Worm (Caenorhabditis elegans) whole organism, L3 larva: ENCODE data around the gene inx-1.

ENCODE experiments used
- R02D3.7 ChIP-seq: fragments of 150-350 bp; optimal IDR thresholded peaks from 2 replicates; lab custom pipeline; 2014; ENCODE audit warnings: missing biosample characterization, missing genetic modification characterization
- aly-2 ChIP-seq: fragments of 150-350 bp; optimal IDR thresholded peaks from 2 replicates; lab custom pipeline; 2014; ENCODE audit warnings: missing biosample characterization, missing genetic modification characterization
- ceh-16 ChIP-seq: sonication (generic microtip); optimal IDR thresholded peaks from 2 replicates; lab custom pipeline; 2017; ENCODE audit warnings: missing biosample characterization, missing genetic modification characterization
- ceh-28 ChIP-seq: fragments of 150-350 bp; optimal IDR thresholded peaks from 2 replicates; lab custom pipeline; 2014; ENCODE audit warnings: missing biosample characterization, missing genetic modification reagents, missing genetic modification characterization
- ceh-82 ChIP-seq: fragments of 150-350 bp; optimal IDR thresholded peaks from 2 replicates; lab custom pipeline; 2014; ENCODE audit warnings: missing biosample characterization, missing genetic modification characterization
- ceh-9 ChIP-seq: sonication (generic microtip); optimal IDR thresholded peaks from 2 replicates; lab custom pipeline; 2018; ENCODE audit warnings: missing biosample characterization, missing genetic modification characterization
- daf-12 ChIP-seq: fragments of 150-350 bp; optimal IDR thresholded peaks from 2 replicates; lab custom pipeline; 2014; ENCODE audit warnings: missing biosample characterization, missing genetic modification reagents, missing genetic modification characterization
- egl-5 ChIP-seq: fragments of 150-350 bp; optimal IDR thresholded peaks from 2 replicates; lab custom pipeline; 2017; ENCODE audit warnings: missing biosample characterization, missing genetic modification reagents, missing genetic modification characterization, inconsistent platforms
- elt-2 ChIP-seq: sonication (generic microtip); optimal IDR thresholded peaks from 2 replicates; lab custom pipeline; 2016; ENCODE audit warnings: missing genetic modification reagents, mild to moderate bottlenecking, missing genetic modification characterization, missing compliant biosample characterization
- eor-1 ChIP-seq, 2 experiments: fragments of 150-350 bp; optimal IDR thresholded peaks; 2 replicates each; lab custom pipeline; 2014 to 2018; ENCODE audit warnings: missing biosample characterization in 2 of 2, missing genetic modification characterization in 2 of 2
- fkh-10 ChIP-seq: sonication (generic microtip); optimal IDR thresholded peaks from 2 replicates; lab custom pipeline; 2017; ENCODE audit warnings: missing biosample characterization, missing genetic modification reagents, missing genetic modification characterization
- fkh-2 ChIP-seq: fragments of 150-350 bp; optimal IDR thresholded peaks from 2 replicates; lab custom pipeline; 2014; ENCODE audit warnings: missing biosample characterization, missing genetic modification reagents, missing genetic modification characterization
- fos-1 ChIP-seq: fragments of 150-350 bp; optimal IDR thresholded peaks from 2 replicates; lab custom pipeline; 2014; ENCODE audit warnings: missing biosample characterization, missing genetic modification characterization
- hmg-11 ChIP-seq: sonication (generic microtip); optimal IDR thresholded peaks from 2 replicates; lab custom pipeline; 2016; ENCODE audit warnings: missing genetic modification characterization, missing compliant biosample characterization
- lin-15B ChIP-seq: fragments of 150-350 bp; optimal IDR thresholded peaks from 2 replicates; lab custom pipeline; 2014; ENCODE audit warnings: missing biosample characterization, missing genetic modification characterization
- lin-39 ChIP-seq: fragments of 150-350 bp; optimal IDR thresholded peaks from 2 replicates; lab custom pipeline; 2018; ENCODE audit warnings: missing biosample characterization, missing genetic modification reagents, missing genetic modification characterization
- lsy-12 ChIP-seq: sonication (generic microtip); optimal IDR thresholded peaks from 2 replicates; lab custom pipeline; 2016; ENCODE audit warnings: mild to moderate bottlenecking, missing genetic modification characterization, missing compliant biosample characterization
- mdl-1 ChIP-seq: fragments of 150-350 bp; optimal IDR thresholded peaks from 2 replicates; lab custom pipeline; 2014; ENCODE audit warnings: missing biosample characterization, missing genetic modification characterization
- mml-1 ChIP-seq: fragments of 150-350 bp; sonication (generic microtip); optimal IDR thresholded peaks from 3 replicates; lab custom pipeline; 2014; ENCODE audit warnings: missing biosample characterization, missing genetic modification characterization
- nfya-1 ChIP-seq: sonication (generic microtip); optimal IDR thresholded peaks from 2 replicates; lab custom pipeline; 2017; ENCODE audit warnings: missing genetic modification characterization, mild to moderate bottlenecking, missing compliant biosample characterization, antibody characterized with exemption, moderate library complexity; ENCODE audit not compliant: insufficient read depth
- nhr-11 ChIP-seq: fragments of 150-350 bp; optimal IDR thresholded peaks from 2 replicates; lab custom pipeline; 2014; ENCODE audit warnings: missing biosample characterization, missing genetic modification characterization
- nhr-12 ChIP-seq: fragments of 150-350 bp; optimal IDR thresholded peaks from 2 replicates; lab custom pipeline; 2014; ENCODE audit warnings: missing biosample characterization, missing genetic modification characterization
- nhr-23 ChIP-seq: fragments of 150-350 bp; optimal IDR thresholded peaks from 2 replicates; lab custom pipeline; 2014; ENCODE audit warnings: missing biosample characterization, missing genetic modification reagents, missing genetic modification characterization
- nhr-237 ChIP-seq: fragments of 150-350 bp; optimal IDR thresholded peaks from 2 replicates; lab custom pipeline; 2014; ENCODE audit warnings: missing biosample characterization, missing genetic modification characterization
- nhr-25 ChIP-seq: sonication (generic microtip); optimal IDR thresholded peaks from 2 replicates; lab custom pipeline; 2017; ENCODE audit warnings: missing biosample characterization, missing genetic modification characterization
- nhr-28 ChIP-seq: fragments of 150-350 bp; optimal IDR thresholded peaks from 2 replicates; lab custom pipeline; 2014; ENCODE audit warnings: missing biosample characterization, missing genetic modification characterization
- nhr-43 ChIP-seq: sonication (generic microtip); optimal IDR thresholded peaks from 2 replicates; lab custom pipeline; 2016; ENCODE audit warnings: mild to moderate bottlenecking, missing genetic modification characterization, missing compliant biosample characterization; ENCODE audit not compliant: poor library complexity, severe bottlenecking
- nhr-67 ChIP-seq: fragments of 150-350 bp; optimal IDR thresholded peaks from 2 replicates; lab custom pipeline; 2014; ENCODE audit warnings: missing biosample characterization, missing genetic modification characterization
- pha-4 ChIP-seq: fragments of 150-350 bp; optimal IDR thresholded peaks from 2 replicates; lab custom pipeline; 2014; ENCODE audit warnings: missing biosample characterization, missing genetic modification reagents, missing genetic modification characterization
- pqm-1 ChIP-seq: fragments of 150-350 bp; optimal IDR thresholded peaks from 2 replicates; lab custom pipeline; 2017; ENCODE audit warnings: missing biosample characterization, missing genetic modification characterization, inconsistent platforms
- sea-2 ChIP-seq: fragments of 150-350 bp; sonication (generic microtip); optimal IDR thresholded peaks from 4 replicates; lab custom pipeline; 2014; ENCODE audit warnings: missing biosample characterization, missing genetic modification reagents, missing genetic modification characterization
- skn-1 ChIP-seq: fragments of 150-350 bp; optimal IDR thresholded peaks from 2 replicates; lab custom pipeline; 2014; ENCODE audit warnings: missing biosample characterization, missing genetic modification characterization
- unc-62 ChIP-seq: fragments of 150-350 bp; sonication (generic microtip); optimal IDR thresholded peaks from 4 replicates; lab custom pipeline; 2014; ENCODE audit warnings: missing biosample characterization, missing genetic modification reagents, missing genetic modification characterization
- ztf-11 ChIP-seq: fragments of 150-350 bp; optimal IDR thresholded peaks from 2 replicates; lab custom pipeline; 2014; ENCODE audit warnings: missing biosample characterization, missing genetic modification characterization
- ztf-4 ChIP-seq: fragments of 150-350 bp; optimal IDR thresholded peaks from 2 replicates; lab custom pipeline; 2014; ENCODE audit warnings: missing biosample characterization, missing genetic modification characterization

Gene inx-1

DNA sequence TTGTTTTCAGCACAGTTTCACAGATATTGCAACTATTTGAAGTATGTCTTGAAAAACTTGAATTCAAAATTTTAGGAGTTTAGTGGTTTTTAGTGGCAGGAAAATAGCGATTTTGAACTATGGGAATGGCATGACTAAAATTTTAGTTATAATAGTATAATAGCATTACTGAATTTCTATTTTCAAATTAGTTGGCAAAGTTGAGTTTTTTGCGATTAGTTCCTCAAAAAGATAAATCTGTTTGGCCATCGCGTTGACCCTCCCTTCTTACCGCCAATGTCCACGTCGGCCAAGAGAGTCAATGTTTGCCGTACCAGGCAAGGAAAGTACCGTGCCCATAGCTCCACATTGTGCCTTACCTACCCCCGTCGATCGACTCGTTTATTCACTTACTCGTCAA, 35.2 kb upstream of the inx-1 start, which contains the start of gene ugt-57:
Gene ugt-57 (plus strand): TSS at position 301 of the 400 bp plus-strand sequence.
- no peak for TF ChIP-seq ztf-11 (tag; lab: Kevin White, UChicago)
- no peak for TF ChIP-seq elt-2 (tag; lab: Kevin White, UChicago)
- no peak for TF ChIP-seq nhr-11 (tag; lab: Kevin White, UChicago)
- no peak for TF ChIP-seq eor-1 (tag; optimal IDR thresholded peaks at IDR 0.05; lab: Kevin White, UChicago)
- no peak for TF ChIP-seq nhr-28
- no peak for TF ChIP-seq aly-2
- TF ChIP-seq pha-4 (tag; lab: Kevin White, UChicago): no peak
- TF ChIP-seq lin-15B (tag; lab: Kevin White, UChicago): no peak
- no peak for TF ChIP-seq fkh-10 (GFP tag; lab: Kevin White, UChicago)
- TF ChIP-seq fkh-2 (tag; lab: Kevin White, UChicago): no peak
- TF ChIP-seq nhr-237 (tag; lab: Kevin White, UChicago): no peak
- TF ChIP-seq nhr-23: no peak
- no peak for TF ChIP-seq ceh-82 (tag; lab: Kevin White, UChicago)

DNA sequence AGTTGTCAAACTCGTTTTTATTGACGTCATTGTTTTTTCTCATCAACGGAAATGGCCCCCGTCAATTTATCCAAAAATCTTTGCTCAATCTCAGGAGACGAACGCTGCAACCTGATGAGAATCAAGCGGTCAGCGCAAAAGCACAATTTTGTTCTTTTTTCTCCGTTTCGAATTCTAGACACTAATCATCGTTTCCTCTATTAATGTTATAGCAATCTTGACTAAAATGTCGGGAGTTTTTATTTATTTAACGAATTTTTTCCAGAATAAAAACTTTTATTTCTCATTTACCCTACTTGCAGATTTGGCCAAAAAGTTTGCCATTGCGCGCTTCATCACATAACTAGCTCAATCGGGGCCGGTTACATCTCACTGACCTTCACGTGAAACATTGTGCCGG, 33.1 kb upstream of the inx-1 start, which contains the start of gene F01E11.18:
Gene F01E11.18 (plus strand): TSS at position 301 of the 400 bp plus-strand sequence.
- TF ChIP-seq pha-4 (tag; lab: Kevin White, UChicago): no peak
- no peak for TF ChIP-seq nhr-28
- no peak for TF ChIP-seq sea-2
- no peak for TF ChIP-seq daf-12 (tag; lab: Kevin White, UChicago)
- no peak for TF ChIP-seq nfya-1 (tag; lab: Kevin White, UChicago)
- TF ChIP-seq aly-2: no peak
- TF ChIP-seq fkh-10 (GFP tag; lab: Kevin White, UChicago): no peak
- TF ChIP-seq nhr-237 (tag; lab: Kevin White, UChicago): no peak

DNA sequence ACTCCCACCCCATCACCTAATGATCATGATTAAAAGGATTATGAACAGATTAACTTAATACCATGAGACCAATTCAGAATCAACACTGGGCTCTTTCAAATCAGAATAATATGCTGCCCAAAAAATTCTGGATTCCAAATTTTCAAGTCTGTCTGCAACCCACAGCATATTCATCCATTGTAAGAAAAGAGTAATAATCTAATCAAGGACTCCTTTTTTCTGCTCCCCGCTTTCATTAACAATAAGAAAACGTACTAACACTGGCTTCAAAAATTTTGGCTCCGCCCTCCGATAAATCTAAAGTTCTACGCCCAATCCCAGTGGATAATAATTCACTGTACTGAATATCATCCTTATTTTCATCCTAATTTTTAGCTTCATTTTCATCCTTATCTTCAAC, 32.0 kb upstream of the inx-1 start:
- no peak for TF ChIP-seq elt-2 (tag; lab: Kevin White, UChicago)
- TF ChIP-seq lin-39 (tag; lab: Kevin White, UChicago): no peak
- no peak for TF ChIP-seq ceh-28 (tag; lab: Kevin White, UChicago)
- no peak for TF ChIP-seq hmg-11
- no peak for TF ChIP-seq egl-5 (tag; lab: Kevin White, UChicago)
- no peak for TF ChIP-seq pqm-1
- no peak for TF ChIP-seq fkh-2 (tag; lab: Kevin White, UChicago)

DNA sequence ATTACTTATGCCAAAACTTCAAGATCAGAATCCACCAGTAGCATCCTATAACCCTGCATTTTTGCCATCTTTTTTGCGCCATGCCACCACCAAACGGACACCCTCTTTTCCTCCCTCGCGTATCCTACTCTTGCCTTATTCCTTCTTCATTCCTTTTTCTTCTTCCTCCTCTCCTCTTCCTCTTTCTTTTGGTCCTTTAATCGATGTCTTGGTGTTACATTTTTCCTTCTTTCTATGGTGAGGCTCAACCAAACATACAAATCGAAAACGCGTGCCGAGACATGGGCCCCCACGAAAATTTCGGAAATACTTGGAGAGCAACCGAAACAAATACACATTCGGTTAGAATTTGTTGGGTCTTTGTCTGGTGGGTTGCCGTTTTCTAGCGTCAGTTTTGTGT, 15.1 kb upstream of the inx-1 start:
- TF ChIP-seq nfya-1 (tag; lab: Kevin White, UChicago): peak; percentile 39
- no peak for TF ChIP-seq ceh-16 (tag; lab: Kevin White, UChicago)
- TF ChIP-seq lin-39 (tag; lab: Kevin White, UChicago): peak; percentile 71

DNA sequence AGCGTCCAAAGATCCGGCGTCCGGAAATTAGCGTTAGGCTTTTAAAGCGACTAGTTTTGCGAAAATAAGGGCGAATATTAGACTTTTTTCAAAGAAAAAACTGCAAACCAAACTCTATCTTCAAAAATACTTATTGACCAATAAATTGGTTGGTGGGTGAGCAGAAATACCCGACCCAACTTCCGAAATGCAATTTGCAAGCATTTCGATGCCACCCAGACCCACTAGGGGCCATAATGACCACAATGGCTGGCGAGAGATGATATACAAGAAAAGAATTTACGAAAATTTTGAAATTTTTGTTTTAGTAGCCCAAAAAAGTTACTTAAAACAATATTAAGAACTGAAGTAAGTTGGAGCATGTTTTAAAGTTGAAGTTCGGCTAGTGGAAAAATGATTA, 13.9 kb upstream of the inx-1 start:
- no peak for TF ChIP-seq sea-2
- TF ChIP-seq nhr-43 (tag; lab: Kevin White, UChicago): no peak
- TF ChIP-seq lsy-12 (tag; lab: Kevin White, UChicago): no peak
- TF ChIP-seq unc-62 (GFP tag; lab: Kevin White, UChicago): no peak
- TF ChIP-seq ceh-9 (tag; lab: Kevin White, UChicago): no peak
- TF ChIP-seq mdl-1 (tag; lab: Kevin White, UChicago): no peak
- TF ChIP-seq nhr-12 (tag; lab: Kevin White, UChicago): no peak
- no peak for TF ChIP-seq fos-1
- TF ChIP-seq mml-1: no peak
- TF ChIP-seq daf-12 (tag; lab: Kevin White, UChicago): no peak
- no peak for TF ChIP-seq R02D3.7 (tag; lab: Kevin White, UChicago)
- TF ChIP-seq skn-1 (tag; lab: Kevin White, UChicago): no peak
- TF ChIP-seq lin-39 (tag; lab: Kevin White, UChicago): no peak
- TF ChIP-seq ztf-4: no peak
- no peak for TF ChIP-seq nhr-67
- TF ChIP-seq nhr-25 (tag; lab: Kevin White, UChicago): no peak
